Worm (Caenorhabditis elegans): ENCODE results near the gene slc-25A18.2.
A peak's percentile ranks its signal among the peaks of the same experiment; 100 is the strongest.

Gene slc-25A18.2

ce11 chrIV:7510829-7511228 lies 36.0 kb downstream of the slc-25A18.2 start:
- TF ChIP-seq nfyb-1 (GFP tag; IDR thresholded peaks at IDR 0.05) (peak; percentile 97), ceh-91 (GFP tag; IDR thresholded peaks at IDR 0.05) (no peak), let-526 (GFP tag; IDR thresholded peaks at IDR 0.05) (no peak), snpc-3.4 (tag; optimal IDR thresholded peaks at IDR 0.05) (peak; percentile 14), efl-1 (GFP tag; optimal IDR thresholded peaks at IDR 0.05) (peak; percentile 18), F23B12.7 (tag; optimal IDR thresholded peaks at IDR 0.05; ENCODE audit: insufficient read depth) (no peak), hsf-1 (GFP tag; IDR thresholded peaks at IDR 0.05) (no peak), K11D2.4 (GFP tag; IDR thresholded peaks at IDR 0.05) (no peak), akir-1 (GFP tag; optimal IDR thresholded peaks at IDR 0.05) (no peak), aptf-2 (GFP tag; conservative IDR thresholded peaks at IDR 0.05) (no peak), F49E8.2 (tag; optimal IDR thresholded peaks at IDR 0.05; ENCODE audit: insufficient read depth) (no peak), ama-1 (optimal IDR thresholded peaks at IDR 0.05) (no peak), ama-1 (GFP tag; optimal IDR thresholded peaks at IDR 0.05) (no peak), lsl-1 (GFP tag; optimal IDR thresholded peaks at IDR 0.05) (no peak), Y95B8A.8 (GFP tag; IDR thresholded peaks at IDR 0.05) (no peak), atf-7 (tag; optimal IDR thresholded peaks at IDR 0.05) (no peak), nhr-80 (tag; optimal IDR thresholded peaks at IDR 0.05) (no peak), hmg-1.2 (GFP tag; IDR thresholded peaks at IDR 0.05) (no peak), snpc-1.3 (tag; optimal IDR thresholded peaks at IDR 0.05; ENCODE audit: insufficient read depth) (peak; percentile 4), lag-1 (GFP tag; IDR thresholded peaks at IDR 0.05) (no peak), nfya-2 (GFP tag; IDR thresholded peaks at IDR 0.05) (0 out of 2 replicates have a peak, but pooled peaks have one; percentile 80), ztf-25 (GFP tag; IDR thresholded peaks at IDR 0.05) (no peak), sdz-38 (tag; optimal IDR thresholded peaks at IDR 0.05) (no peak), madf-3 (GFP tag; IDR thresholded peaks at IDR 0.05) (no peak)

DNA sequence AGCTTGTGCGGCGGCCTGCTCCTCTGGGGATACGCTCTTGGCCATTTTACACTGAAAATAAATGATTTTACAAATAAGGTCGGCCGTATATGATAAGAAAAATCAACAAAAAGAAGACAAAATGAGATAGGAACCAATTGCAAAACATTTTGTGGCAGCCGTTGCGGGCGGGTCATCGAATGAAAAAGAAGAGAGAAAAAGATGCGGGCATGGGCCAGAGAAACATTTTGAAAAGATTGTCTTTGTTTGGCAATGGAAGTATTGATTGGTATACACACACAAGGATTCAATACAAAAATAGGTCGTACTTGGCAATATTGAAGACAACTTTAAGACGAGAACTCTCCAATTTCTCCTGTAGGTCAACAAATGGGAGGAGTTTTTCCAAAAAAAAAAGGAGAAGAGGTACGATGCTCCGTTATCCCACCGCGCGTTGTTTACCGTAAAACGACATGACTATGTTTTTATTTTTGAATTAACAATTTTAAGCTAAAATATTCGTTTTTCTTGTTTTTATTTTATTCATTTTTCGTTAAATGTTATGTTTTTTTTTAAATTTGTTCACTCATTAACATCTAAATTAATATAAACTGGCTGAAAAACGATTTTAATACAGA lies 37.9 kb downstream of the slc-25A18.2 start, which contains the start of the genes plc-4 and R05G6.4:
TSS of gene plc-4 (minus strand) at position 51 of the 617 bp plus-strand sequence.
TSS of gene R05G6.4 (plus strand) at position 617 of the 617 bp plus-strand sequence.
- no peak for TF ChIP-seq hlh-12 (tag; optimal IDR thresholded peaks at IDR 0.05)
- peak; percentile 94 for TF ChIP-seq attf-3 (GFP tag; conservative IDR thresholded peaks at IDR 0.05)
- TF ChIP-seq ZK185.1 (tag; optimal IDR thresholded peaks at IDR 0.05; ENCODE audit: poor library complexity, severe bottlenecking): no peak
- no peak for TF ChIP-seq rec-8 (tag; optimal IDR thresholded peaks at IDR 0.05)
- TF ChIP-seq nfya-1 (tag; optimal IDR thresholded peaks at IDR 0.05; ENCODE audit: borderline replicate concordance, insufficient read depth): no peak
- no peak for TF ChIP-seq pbrm-1 (GFP tag; IDR thresholded peaks at IDR 0.05)
- peak; percentile 7 for TF ChIP-seq attf-5 (GFP tag; optimal IDR thresholded peaks at IDR 0.05)

- TF ChIP-seq T26A5.8 (tag; optimal IDR thresholded peaks at IDR 0.05) (no peak), egl-44 (GFP tag; IDR thresholded peaks at IDR 0.05) (no peak)
Measured at ce11 chrIV:7516167-7516566, 41.3 kb downstream of the slc-25A18.2 start, which contains the start of the genes R05G6.9 and R05G6.3. R05G6.9 (minus strand) TSS chrIV:7516267. R05G6.3 (plus strand) TSS chrIV:7516552.

ce11 chrIV:7520258-7520657 lies 45.4 kb downstream of the slc-25A18.2 start:
- TF ChIP-seq snpc-4 (GFP tag; optimal IDR thresholded peaks at IDR 0.05): no peak
- TF ChIP-seq snpc-4 (tag; optimal IDR thresholded peaks at IDR 0.05): no peak
- no peak for TF ChIP-seq ztf-26 (tag; optimal IDR thresholded peaks at IDR 0.05)
- TF ChIP-seq F55B11.4 (tag; optimal IDR thresholded peaks at IDR 0.05; ENCODE audit: borderline replicate concordance, insufficient read depth): no peak
- TF ChIP-seq xnd-1 (tag; optimal IDR thresholded peaks at IDR 0.05): no peak
- no peak for TF ChIP-seq let-526 (GFP tag; IDR thresholded peaks at IDR 0.05)
- TF ChIP-seq cebp-2 (GFP tag; IDR thresholded peaks at IDR 0.05): no peak
- no peak for TF ChIP-seq snpc-1.1 (tag; optimal IDR thresholded peaks at IDR 0.05; ENCODE audit: insufficient read depth)
- no peak for TF ChIP-seq aptf-2 (GFP tag; conservative IDR thresholded peaks at IDR 0.05)
- TF ChIP-seq let-607 (tag; optimal IDR thresholded peaks at IDR 0.05): no peak
- TF ChIP-seq D2030.7 (GFP tag; IDR thresholded peaks at IDR 0.05): no peak

Data from whole organism, young adult.